Worm (Caenorhabditis elegans) whole organism, young adult: ENCODE results near the gene hlh-8.
A peak's percentile ranks its signal among the peaks of the same experiment; 100 is the strongest.

Experiments used
- F39B2.1 ChIP-seq: fragments of 200-800 bp; sonication (Bioruptor generic); IDR thresholded peaks from 2 replicates; pipeline ENCODE4 v1.3.6; 2022; ENCODE audit warnings: missing genetic modification reagents, missing genetic modification characterization, missing compliant biosample characterization
- T07F8.4 ChIP-seq: sonication (generic microtip); optimal IDR thresholded peaks from 2 replicates; lab custom pipeline; 2016; ENCODE audit warnings: mild to moderate bottlenecking, missing genetic modification characterization, moderate library complexity, missing compliant biosample characterization
- attf-5 ChIP-seq: fragments of 200-800 bp; sonication (Bioruptor generic); optimal IDR thresholded peaks from 2 replicates; lab custom pipeline; 2018; ENCODE audit warnings: mild to moderate bottlenecking, missing genetic modification characterization, missing compliant biosample characterization
- efl-1 ChIP-seq: fragments of 150-350 bp; optimal IDR thresholded peaks from 2 replicates; lab custom pipeline; 2014; ENCODE audit warnings: missing biosample characterization, missing genetic modification reagents, missing genetic modification characterization
- egrh-3 ChIP-seq: fragments of 200-800 bp; sonication (Bioruptor generic); IDR thresholded peaks from 2 replicates; pipeline ENCODE4 v1.3.6; 2022; ENCODE audit warnings: missing genetic modification reagents, missing genetic modification characterization, missing compliant biosample characterization
- ets-4 ChIP-seq: fragments of 200-800 bp; sonication (Bioruptor generic); optimal IDR thresholded peaks from 2 replicates; lab custom pipeline; 2018; ENCODE audit warnings: mild to moderate bottlenecking, missing genetic modification characterization, missing compliant biosample characterization
- lsy-27 ChIP-seq: sonication (generic microtip); optimal IDR thresholded peaks from 2 replicates; lab custom pipeline; 2017; ENCODE audit warnings: missing genetic modification characterization, mild to moderate bottlenecking, missing compliant biosample characterization, antibody characterized with exemption, missing genotype, borderline replicate concordance; ENCODE audit not compliant: insufficient read depth
- pha-4 ChIP-seq: fragments of 150-350 bp; sonication (generic microtip); optimal IDR thresholded peaks from 2 replicates; lab custom pipeline; 2014; ENCODE audit warnings: missing biosample characterization, missing genetic modification reagents, missing genetic modification characterization
- snpc-1.1 ChIP-seq: sonication (generic microtip); optimal IDR thresholded peaks from 2 replicates; lab custom pipeline; 2017; ENCODE audit warnings: missing genetic modification characterization, mild to moderate bottlenecking, missing compliant biosample characterization, antibody characterized with exemption, moderate library complexity, missing genotype, missing genetic modification reagents; ENCODE audit not compliant: insufficient read depth
- snpc-4 ChIP-seq, 5 experiments: fragments of 150-350 bp in 1 of 5; sonication (generic microtip) in 4 of 5; optimal IDR thresholded peaks; 2 replicates each; lab custom pipeline; 2014 to 2018; ENCODE audit warnings: missing genetic modification characterization in 5 of 5, missing biosample characterization in 3 of 5, antibody characterized with exemption in 2 of 5, mild to moderate bottlenecking in 2 of 5, missing compliant biosample characterization in 2 of 5, missing genotype in 2 of 5, moderate library complexity in 2 of 5, missing genetic modification reagents in 1 of 5
- sptf-2 ChIP-seq: fragments of 200-800 bp; sonication (Bioruptor generic); optimal IDR thresholded peaks from 2 replicates; lab custom pipeline; 2018; ENCODE audit warnings: mild to moderate bottlenecking, missing genetic modification characterization, missing compliant biosample characterization
- unc-130 ChIP-seq: sonication (generic microtip); optimal IDR thresholded peaks from 2 replicates; lab custom pipeline; 2016; ENCODE audit warnings: missing genetic modification reagents, missing genetic modification characterization, missing compliant biosample characterization
- ztf-6 ChIP-seq: fragments of 200-800 bp; sonication (Bioruptor generic); IDR thresholded peaks from 2 replicates; pipeline ENCODE4 v1.3.6; 2022; ENCODE audit warnings: missing genetic modification reagents, missing genetic modification characterization, missing compliant biosample characterization

DNA sequence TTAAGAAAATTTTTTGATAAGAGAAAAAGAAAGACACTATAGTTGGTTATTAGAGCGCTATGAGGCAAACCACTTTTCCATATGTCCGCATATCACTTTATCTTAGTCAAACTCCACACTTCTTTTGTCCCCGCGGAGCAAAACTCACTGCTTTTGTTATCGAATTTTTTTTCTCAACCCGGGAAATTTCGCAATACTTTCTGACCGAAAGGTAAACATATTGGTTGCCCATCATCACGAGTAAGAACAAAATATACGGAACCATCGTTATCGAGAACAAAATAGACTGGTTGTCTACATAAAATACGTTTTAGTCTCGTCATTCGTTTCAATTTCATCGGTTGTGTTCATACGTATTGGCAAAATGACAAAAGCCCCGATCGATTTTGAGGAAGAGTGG lies 47.0 kb upstream of the hlh-8 start, which contains the start of gene C18A11.1:
- no peak for TF ChIP-seq lsy-27 (tag; lab: Kevin White, UChicago)
- no peak for TF ChIP-seq ztf-6
- no peak for TF ChIP-seq snpc-4 (GFP tag; optimal IDR thresholded peaks at IDR 0.05; lab: Kevin White, UChicago)
- no peak for TF ChIP-seq snpc-4 (tag; optimal IDR thresholded peaks at IDR 0.05; lab: Kevin White, UChicago)
- peak; percentile 90 for TF ChIP-seq pha-4 (tag; lab: Kevin White, UChicago)
- TF ChIP-seq snpc-1.1 = no peak
- TF ChIP-seq attf-5 (GFP tag; lab: Kevin White, UChicago) = peak; percentile 36
- no peak for TF ChIP-seq F39B2.1
- no peak for TF ChIP-seq T07F8.4 (tag; lab: Kevin White, UChicago)
- TF ChIP-seq ets-4 (GFP tag; lab: Kevin White, UChicago) = no peak
- no peak for TF ChIP-seq sptf-2 (GFP tag; lab: Kevin White, UChicago)
- no peak for TF ChIP-seq efl-1 (GFP tag; lab: Kevin White, UChicago)
- TF ChIP-seq egrh-3 (GFP tag; lab: Robert Waterston, UW) = no peak
- TF ChIP-seq unc-130 = no peak
